Fruit fly (Drosophila melanogaster) whole organism, pupa: ENCODE measurements around the gene TfIIA-S.

Experiments
- CG8159 ChIP-seq: fragments of 200-800 bp; sonication (Bioruptor generic); optimal IDR thresholded peaks from 3 replicates; lab custom pipeline; 2018; ENCODE audit warnings: missing biosample characterization, mild to moderate bottlenecking, missing genetic modification characterization, moderate library complexity
- CG8301 ChIP-seq: fragments of 200-800 bp; sonication (Bioruptor generic); optimal IDR thresholded peaks from 2 replicates; lab custom pipeline; 2018; ENCODE audit warnings: missing biosample characterization, mild to moderate bottlenecking, missing genetic modification characterization
- Pif1B ChIP-seq: fragments of 200-800 bp; sonication (Bioruptor generic); optimal IDR thresholded peaks from 3 replicates; lab custom pipeline; 2016; ENCODE audit warnings: missing biosample characterization, missing genetic modification characterization
- gl ChIP-seq: fragments of 200-800 bp; sonication (Bioruptor generic); optimal IDR thresholded peaks from 2 replicates; lab custom pipeline; 2018; ENCODE audit warnings: missing biosample characterization, mild to moderate bottlenecking, missing genetic modification characterization

DNA sequence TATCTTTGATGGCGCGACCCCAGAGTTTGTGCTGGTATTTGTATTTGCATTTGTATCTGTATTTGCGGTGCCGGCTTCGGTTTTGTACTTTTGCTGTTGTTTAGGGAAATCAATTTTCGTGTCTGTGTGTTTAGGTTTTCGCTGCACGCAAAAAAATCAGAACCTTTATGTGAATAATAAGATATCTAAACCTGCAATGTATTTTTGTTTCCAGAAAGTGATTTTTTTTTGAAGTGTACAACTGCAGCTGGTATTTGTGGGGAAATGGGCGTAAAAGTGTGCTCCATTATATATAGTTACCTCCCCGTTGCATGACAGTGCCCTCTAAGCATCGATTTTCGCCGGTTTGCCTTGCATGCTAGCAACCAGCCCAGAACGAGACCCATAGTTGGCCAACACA lies 23.0 kb downstream of the TfIIA-S start:
- TF ChIP-seq CG8159 (tag; lab: Kevin White, UChicago) (no peak), Pif1B (GFP tag; lab: Kevin White, UChicago) (no peak), CG8301 (tag; lab: Kevin White, UChicago) (peak; percentile 14), gl (no peak)
